Worm (Caenorhabditis elegans): ENCODE data around the gene Y66H1A.5.

ce11 chrIV:396373-396772 is 32.6 kb downstream of the Y66H1A.5 start, which contains the start of gene rrp-8:
- TF ChIP-seq scrt-1 (GFP tag; IDR thresholded peaks at IDR 0.05) (no peak), ama-1 (optimal IDR thresholded peaks at IDR 0.05) (no peak), tbx-37 (GFP tag; conservative IDR thresholded peaks at IDR 0.05) (no peak), sea-1 (GFP tag; conservative IDR thresholded peaks at IDR 0.05) (no peak), tra-4 (tag; optimal IDR thresholded peaks at IDR 0.05) (no peak), flt-1 (GFP tag; IDR thresholded peaks at IDR 0.05) (no peak), ceh-13 (GFP tag; optimal IDR thresholded peaks at IDR 0.05) (no peak), tbx-11 (GFP tag; IDR thresholded peaks at IDR 0.05) (no peak), hnd-1 (tag; optimal IDR thresholded peaks at IDR 0.05) (no peak), hmbx-1 (tag; optimal IDR thresholded peaks at IDR 0.05) (no peak), hmg-4 (GFP tag; optimal IDR thresholded peaks at IDR 0.05) (no peak), ets-7 (tag; optimal IDR thresholded peaks at IDR 0.05) (no peak)
